Worm (Caenorhabditis elegans) whole organism, L2 larva: Measurements from ENCODE around the gene C53C11.5.

Experiments
- ama-1 ChIP-seq: fragments of 150-350 bp; optimal IDR thresholded peaks from 2 replicates; lab custom pipeline; 2018; ENCODE audit warnings: inconsistent platforms
- ceh-16 ChIP-seq: fragments of 150-350 bp; optimal IDR thresholded peaks from 2 replicates; lab custom pipeline; 2014; ENCODE audit warnings: missing biosample characterization, missing genetic modification characterization
- elt-1 ChIP-seq: fragments of 150-350 bp; optimal IDR thresholded peaks from 2 replicates; lab custom pipeline; 2014; ENCODE audit warnings: missing biosample characterization, missing genetic modification characterization
- elt-3 ChIP-seq: sonication (generic microtip); optimal IDR thresholded peaks from 2 replicates; lab custom pipeline; 2017; ENCODE audit warnings: missing biosample characterization, missing genetic modification characterization
- fos-1 ChIP-seq: fragments of 150-350 bp; optimal IDR thresholded peaks from 2 replicates; lab custom pipeline; 2014; ENCODE audit warnings: missing biosample characterization, missing genetic modification characterization
- lin-13 ChIP-seq: fragments of 150-350 bp; optimal IDR thresholded peaks from 2 replicates; lab custom pipeline; 2014; ENCODE audit warnings: missing biosample characterization, missing genetic modification reagents, missing genetic modification characterization
- nhr-129 ChIP-seq: fragments of 150-350 bp; optimal IDR thresholded peaks from 2 replicates; lab custom pipeline; 2014; ENCODE audit warnings: missing biosample characterization, missing genetic modification characterization
- nhr-237 ChIP-seq: fragments of 150-350 bp; optimal IDR thresholded peaks from 2 replicates; lab custom pipeline; 2014; ENCODE audit warnings: missing biosample characterization, missing genetic modification characterization
- unc-39 ChIP-seq: fragments of 150-350 bp; optimal IDR thresholded peaks from 2 replicates; lab custom pipeline; 2014; ENCODE audit warnings: missing biosample characterization, missing genetic modification characterization
- ztf-11 ChIP-seq: sonication (generic microtip); optimal IDR thresholded peaks from 2 replicates; lab custom pipeline; 2017; ENCODE audit warnings: missing biosample characterization, missing genetic modification characterization

DNA sequence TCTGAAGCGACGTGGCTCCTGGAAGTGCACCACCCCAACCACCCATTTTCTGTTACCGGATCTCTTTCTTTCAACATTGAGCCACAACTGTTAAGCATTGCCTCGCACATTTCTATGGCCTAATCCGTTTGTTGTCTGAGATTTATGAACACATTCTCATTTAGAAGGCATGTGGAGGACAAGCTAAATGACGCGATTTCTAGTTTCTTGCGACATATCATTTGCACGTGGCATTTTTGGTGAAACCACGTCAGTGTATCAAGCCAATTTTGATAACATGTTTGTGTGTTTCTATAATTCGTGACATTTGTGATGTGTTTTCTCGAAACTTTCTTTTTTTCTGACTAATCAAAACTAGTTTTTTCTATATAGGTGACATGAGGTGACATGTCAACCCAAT, 22.9 kb downstream of the C53C11.5 start:
- no peak for TF ChIP-seq nhr-237 (tag; lab: Kevin White, UChicago)
- no peak for TF ChIP-seq nhr-129 (tag; lab: Kevin White, UChicago)
- TF ChIP-seq elt-3 (tag; lab: Kevin White, UChicago), result no peak
- TF ChIP-seq ama-1 (lab: Kevin White, UChicago), result no peak
- no peak for TF ChIP-seq lin-13 (GFP tag; lab: Kevin White, UChicago)
- TF ChIP-seq unc-39, result no peak
- no peak for TF ChIP-seq ceh-16
- no peak for TF ChIP-seq elt-1 (tag; lab: Kevin White, UChicago)
- no peak for TF ChIP-seq ztf-11
- no peak for TF ChIP-seq fos-1 (tag; lab: Kevin White, UChicago)
